Fruit fly (Drosophila melanogaster) whole organism, adult: ENCODE measurements around the gene VAChT.

Experiments used
- CG11617 ChIP-seq: fragments of 200-800 bp; sonication (Bioruptor generic); optimal IDR thresholded peaks from 2 replicates; lab custom pipeline; 2017; ENCODE audit warnings: mild to moderate bottlenecking, missing biosample characterization, missing genetic modification reagents, missing genetic modification characterization
- CG12768 ChIP-seq: fragments of 200-800 bp; sonication (Bioruptor generic); optimal IDR thresholded peaks from 2 replicates; lab custom pipeline; 2017; ENCODE audit warnings: missing biosample characterization, missing genetic modification characterization, mild to moderate bottlenecking, moderate library complexity, missing genetic modification reagents
- CG14711 ChIP-seq: fragments of 200-800 bp; sonication (Bioruptor generic); optimal IDR thresholded peaks from 2 replicates; lab custom pipeline; 2018; ENCODE audit warnings: missing biosample characterization, mild to moderate bottlenecking, missing genetic modification characterization, moderate library complexity
- CG1620 ChIP-seq: fragments of 200-800 bp; sonication (Bioruptor generic); optimal IDR thresholded peaks from 2 replicates; lab custom pipeline; 2016; ENCODE audit warnings: missing biosample characterization, missing genetic modification characterization
- CG33017 ChIP-seq: fragments of 200-800 bp; sonication (Bioruptor generic); optimal IDR thresholded peaks from 2 replicates; lab custom pipeline; 2018; ENCODE audit warnings: missing biosample characterization, mild to moderate bottlenecking, missing genetic modification characterization, moderate library complexity
- CG5204 ChIP-seq: fragments of 200-800 bp; sonication (Bioruptor generic); optimal IDR thresholded peaks from 2 replicates; lab custom pipeline; 2016; ENCODE audit warnings: missing biosample characterization, missing genetic modification characterization
- CG7045 ChIP-seq: fragments of 200-800 bp; sonication (Bioruptor generic); optimal IDR thresholded peaks from 2 replicates; lab custom pipeline; 2017; ENCODE audit warnings: missing biosample characterization, mild to moderate bottlenecking, missing genetic modification characterization
- CG7101 ChIP-seq: fragments of 200-800 bp; sonication (Bioruptor generic); optimal IDR thresholded peaks from 2 replicates; lab custom pipeline; 2018; ENCODE audit warnings: missing biosample characterization, mild to moderate bottlenecking, missing genetic modification characterization, moderate library complexity
- Clk ChIP-seq: fragments of 200-800 bp; sonication (Bioruptor generic); optimal IDR thresholded peaks from 2 replicates; lab custom pipeline; 2017; ENCODE audit warnings: missing biosample characterization, missing genetic modification characterization
- Crg-1 ChIP-seq: fragments of 200-800 bp; sonication (Bioruptor generic); optimal IDR thresholded peaks from 2 replicates; lab custom pipeline; 2016; ENCODE audit warnings: missing biosample characterization, missing genetic modification characterization
- Hr96 ChIP-seq: fragments of 200-800 bp; sonication (Bioruptor generic); optimal IDR thresholded peaks from 2 replicates; lab custom pipeline; 2016; ENCODE audit warnings: missing biosample characterization, missing genetic modification characterization
- Mnt ChIP-seq: fragments of 200-800 bp; sonication (Bioruptor generic); optimal IDR thresholded peaks from 2 replicates; lab custom pipeline; 2016; ENCODE audit warnings: missing biosample characterization, mild to moderate bottlenecking, missing genetic modification characterization
- bab1 ChIP-seq: fragments of 200-800 bp; sonication (Bioruptor generic); optimal IDR thresholded peaks from 3 replicates; lab custom pipeline; 2019; ENCODE audit warnings: missing biosample characterization, mild to moderate bottlenecking, missing genetic modification characterization, moderate library complexity
- cic ChIP-seq: fragments of 200-800 bp; sonication (Bioruptor generic); optimal IDR thresholded peaks from 2 replicates; lab custom pipeline; 2017; ENCODE audit warnings: missing biosample characterization, mild to moderate bottlenecking, missing genetic modification characterization, moderate library complexity
- cnc ChIP-seq, 2 experiments: fragments of >200 bp; optimal IDR thresholded peaks; 2 replicates each; lab custom pipeline; 2017
- kay ChIP-seq: fragments of 200-800 bp; sonication (Bioruptor generic); peaks from one replicate; lab custom pipeline; 2016; ENCODE audit warnings: missing biosample characterization, missing genetic modification characterization, borderline replicate concordance
- ovo ChIP-seq: fragments of 200-800 bp; sonication (Bioruptor generic); optimal IDR thresholded peaks from 2 replicates; lab custom pipeline; 2016; ENCODE audit warnings: missing biosample characterization, missing genetic modification characterization
- pad ChIP-seq: fragments of 200-800 bp; sonication (Bioruptor generic); optimal IDR thresholded peaks from 3 replicates; lab custom pipeline; 2017; ENCODE audit warnings: missing biosample characterization, missing genetic modification characterization, mild to moderate bottlenecking, moderate library complexity, missing genetic modification reagents
- tj ChIP-seq: fragments of 200-800 bp; sonication (Bioruptor generic); optimal IDR thresholded peaks from 3 replicates; lab custom pipeline; 2017; ENCODE audit warnings: missing biosample characterization, mild to moderate bottlenecking, missing genetic modification characterization, moderate library complexity
- toe ChIP-seq: fragments of 200-800 bp; sonication (Bioruptor generic); optimal IDR thresholded peaks from 2 replicates; lab custom pipeline; 2016; ENCODE audit warnings: missing biosample characterization, missing genetic modification characterization

VAChT gene

DNA sequence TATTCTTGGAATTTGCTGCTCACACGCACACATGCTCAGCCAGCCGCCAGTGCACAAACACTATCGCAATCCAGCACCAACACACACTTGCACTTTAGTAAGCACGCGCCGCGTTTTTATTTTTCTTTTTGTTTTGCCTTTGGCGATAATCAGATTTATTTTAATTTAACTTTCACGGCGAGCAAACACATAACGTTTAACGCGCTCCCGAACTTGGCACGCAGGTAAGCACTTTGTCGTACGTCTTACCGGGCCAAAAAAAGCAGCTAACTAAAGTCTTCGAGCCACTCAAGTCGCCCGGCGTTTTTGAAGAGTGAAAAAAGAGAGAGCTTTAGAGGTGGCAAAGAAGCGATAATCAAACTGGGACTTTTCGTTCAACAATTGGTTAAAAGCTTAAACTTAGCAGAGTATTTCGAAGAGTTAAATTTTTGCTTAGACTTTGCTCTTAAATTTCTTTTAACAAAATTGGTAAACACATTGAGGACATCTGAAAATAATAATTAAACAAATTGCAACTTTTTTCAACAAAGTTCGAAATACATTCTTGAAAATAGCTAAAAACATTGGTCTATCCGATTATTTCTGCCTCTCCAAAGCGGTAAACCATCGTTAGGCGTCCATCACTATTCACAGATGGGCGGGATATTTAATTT lies 38.1 kb downstream of the VAChT start, which contains the start of gene Mekk1:
Gene Mekk1, minus strand, starts transcription at position 325 of the 653 bp plus-strand sequence.
- no peak for TF ChIP-seq cnc (optimal IDR thresholded peaks at IDR 0.05; lab: Kevin White, UChicago)
- no peak for TF ChIP-seq CG33017 (tag; lab: Kevin White, UChicago)
- no peak for TF ChIP-seq ovo
- TF ChIP-seq bab1 (GFP tag; lab: Kevin White, UChicago) = peak; percentile 72
- peak; percentile 58 for TF ChIP-seq CG7045 (GFP tag; lab: Kevin White, UChicago)
- TF ChIP-seq CG7101 (tag; lab: Kevin White, UChicago) = peak; percentile 84
- peak; percentile 88 for TF ChIP-seq toe (GFP tag; lab: Kevin White, UChicago)
- peak; percentile 66 for TF ChIP-seq CG12768 (GFP tag; lab: Kevin White, UChicago)
- peak; percentile 50 for TF ChIP-seq CG11617 (GFP tag; lab: Kevin White, UChicago)
- peak; percentile 83 for TF ChIP-seq Hr96 (GFP tag; lab: Kevin White, UChicago)
- TF ChIP-seq Crg-1 (GFP tag; lab: Kevin White, UChicago) = peak; percentile 71
- peak; percentile 51 for TF ChIP-seq Clk (GFP tag; lab: Kevin White, UChicago)
- TF ChIP-seq cic (GFP tag; lab: Kevin White, UChicago) = peak; percentile 8
- peak; percentile 74 for TF ChIP-seq CG5204
- no peak for TF ChIP-seq kay (GFP tag; lab: Kevin White, UChicago)
- TF ChIP-seq pad = peak; percentile 44
- peak; percentile 56 for TF ChIP-seq CG14711
- peak; percentile 72 for TF ChIP-seq Mnt (GFP tag; lab: Kevin White, UChicago)
- TF ChIP-seq tj (GFP tag; lab: Kevin White, UChicago) = no peak
- peak; percentile 61 for TF ChIP-seq CG1620 (GFP tag; lab: Kevin White, UChicago)

DNA sequence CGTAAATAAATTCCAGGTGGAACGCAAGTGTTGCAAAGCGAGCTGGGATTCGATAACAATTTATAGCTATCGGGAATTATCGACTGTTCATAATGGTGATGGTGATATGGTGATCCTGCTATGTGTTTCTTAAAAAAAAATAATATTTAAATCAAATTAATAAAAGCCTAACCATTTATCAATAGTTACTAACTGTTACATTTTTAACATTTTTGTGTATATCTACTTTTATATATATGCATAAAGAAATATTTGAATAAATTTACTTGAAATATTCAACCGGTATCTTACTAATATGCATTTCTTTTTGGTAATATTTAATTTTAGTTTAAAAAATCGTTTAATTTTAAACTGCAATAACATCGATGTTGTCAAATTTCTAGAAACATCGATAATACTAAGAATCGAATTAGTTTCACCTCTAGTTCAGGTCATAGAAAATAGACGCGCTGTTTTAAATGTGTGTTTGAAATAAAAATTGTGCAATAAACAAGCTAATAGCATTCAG lies 40.7 kb downstream of the VAChT start, which contains the start of the genes PGS1 and gwl:
Gene PGS1, minus strand, starts transcription at position 81 of the 508 bp plus-strand sequence.
Gene gwl, plus strand, starts transcription at position 410 of the 508 bp plus-strand sequence.
- TF ChIP-seq Mnt (GFP tag; lab: Kevin White, UChicago) = peak; percentile 55
- TF ChIP-seq ovo = peak; percentile 1
- peak; percentile 47 for TF ChIP-seq tj (GFP tag; lab: Kevin White, UChicago)
- peak; percentile 44 for TF ChIP-seq pad
- no peak for TF ChIP-seq cic (GFP tag; lab: Kevin White, UChicago)
- peak; percentile 51 for TF ChIP-seq Crg-1 (GFP tag; lab: Kevin White, UChicago)
- TF ChIP-seq bab1 (GFP tag; lab: Kevin White, UChicago) = peak; percentile 53
- no peak for TF ChIP-seq kay (GFP tag; lab: Kevin White, UChicago)
- peak; percentile 59 for TF ChIP-seq CG33017 (tag; lab: Kevin White, UChicago)
- TF ChIP-seq CG7045 (GFP tag; lab: Kevin White, UChicago) = peak; percentile 70
- TF ChIP-seq CG11617 (GFP tag; lab: Kevin White, UChicago) = peak; percentile 78
- TF ChIP-seq CG12768 (GFP tag; lab: Kevin White, UChicago) = peak; percentile 53
- TF ChIP-seq CG5204 = peak; percentile 68
- no peak for TF ChIP-seq cnc (optimal IDR thresholded peaks at IDR 0.05; lab: Kevin White, UChicago)
- peak; percentile 81 for TF ChIP-seq CG7101 (tag; lab: Kevin White, UChicago)
- TF ChIP-seq CG1620 (GFP tag; lab: Kevin White, UChicago) = peak; percentile 72
- TF ChIP-seq CG14711 = peak; percentile 78
- TF ChIP-seq toe (GFP tag; lab: Kevin White, UChicago) = peak; percentile 76
- no peak for TF ChIP-seq Hr96 (GFP tag; lab: Kevin White, UChicago)
- no peak for TF ChIP-seq Clk (GFP tag; lab: Kevin White, UChicago)

DNA sequence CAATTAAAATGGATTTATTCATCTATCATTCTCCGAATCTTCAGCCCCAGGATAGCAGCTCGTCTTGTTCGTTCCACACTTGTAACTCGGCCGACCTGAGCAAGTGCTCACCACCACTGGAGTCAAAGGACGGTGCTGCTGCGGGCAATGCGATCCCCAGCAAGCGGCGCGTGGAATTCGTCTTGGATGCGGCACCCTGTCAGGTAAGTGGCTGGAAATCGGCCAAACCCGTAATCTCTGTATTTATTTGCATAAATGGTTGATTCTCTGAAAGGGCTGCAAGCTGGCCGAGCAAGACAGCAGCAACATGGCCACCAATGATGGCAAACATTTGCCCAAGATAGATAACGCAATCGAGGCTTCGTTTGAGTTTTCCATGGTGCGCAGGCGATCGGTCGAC lies 42.8 kb downstream of the VAChT start:
- TF ChIP-seq Clk (GFP tag; lab: Kevin White, UChicago) = no peak
- no peak for TF ChIP-seq CG12768 (GFP tag; lab: Kevin White, UChicago)
- TF ChIP-seq CG14711 = no peak
- TF ChIP-seq Mnt (GFP tag; lab: Kevin White, UChicago) = no peak
- no peak for TF ChIP-seq tj (GFP tag; lab: Kevin White, UChicago)
- TF ChIP-seq CG7045 (GFP tag; lab: Kevin White, UChicago) = no peak
- no peak for TF ChIP-seq kay (GFP tag; lab: Kevin White, UChicago)
- no peak for TF ChIP-seq Crg-1 (GFP tag; lab: Kevin White, UChicago)
- TF ChIP-seq CG33017 (tag; lab: Kevin White, UChicago) = no peak
- no peak for TF ChIP-seq pad
- no peak for TF ChIP-seq CG7101 (tag; lab: Kevin White, UChicago)
- TF ChIP-seq CG5204 = no peak
- no peak for TF ChIP-seq Hr96 (GFP tag; lab: Kevin White, UChicago)
- TF ChIP-seq CG1620 (GFP tag; lab: Kevin White, UChicago) = no peak
- no peak for TF ChIP-seq cic (GFP tag; lab: Kevin White, UChicago)
- TF ChIP-seq toe (GFP tag; lab: Kevin White, UChicago) = no peak

DNA sequence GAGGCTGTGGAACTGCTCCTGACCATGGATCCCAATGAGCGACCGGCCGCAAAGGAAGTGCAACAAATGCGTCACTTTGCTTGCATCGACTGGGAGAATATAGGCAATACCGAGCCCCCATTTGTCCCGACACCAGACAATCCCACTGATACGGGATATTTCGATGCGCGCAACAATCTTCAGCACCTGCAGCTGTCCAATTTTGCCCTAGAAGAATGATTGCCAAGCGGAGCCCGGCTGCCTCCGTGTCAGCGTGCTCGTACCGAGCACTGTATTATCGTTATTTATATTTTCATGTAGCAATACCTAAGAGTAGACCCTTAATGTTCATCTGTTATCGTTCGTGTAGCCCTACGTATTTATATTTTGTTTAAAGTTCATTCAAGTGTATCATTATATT lies 44.5 kb downstream of the VAChT start:
- no peak for TF ChIP-seq CG14711
- no peak for TF ChIP-seq bab1 (GFP tag; lab: Kevin White, UChicago)

DNA sequence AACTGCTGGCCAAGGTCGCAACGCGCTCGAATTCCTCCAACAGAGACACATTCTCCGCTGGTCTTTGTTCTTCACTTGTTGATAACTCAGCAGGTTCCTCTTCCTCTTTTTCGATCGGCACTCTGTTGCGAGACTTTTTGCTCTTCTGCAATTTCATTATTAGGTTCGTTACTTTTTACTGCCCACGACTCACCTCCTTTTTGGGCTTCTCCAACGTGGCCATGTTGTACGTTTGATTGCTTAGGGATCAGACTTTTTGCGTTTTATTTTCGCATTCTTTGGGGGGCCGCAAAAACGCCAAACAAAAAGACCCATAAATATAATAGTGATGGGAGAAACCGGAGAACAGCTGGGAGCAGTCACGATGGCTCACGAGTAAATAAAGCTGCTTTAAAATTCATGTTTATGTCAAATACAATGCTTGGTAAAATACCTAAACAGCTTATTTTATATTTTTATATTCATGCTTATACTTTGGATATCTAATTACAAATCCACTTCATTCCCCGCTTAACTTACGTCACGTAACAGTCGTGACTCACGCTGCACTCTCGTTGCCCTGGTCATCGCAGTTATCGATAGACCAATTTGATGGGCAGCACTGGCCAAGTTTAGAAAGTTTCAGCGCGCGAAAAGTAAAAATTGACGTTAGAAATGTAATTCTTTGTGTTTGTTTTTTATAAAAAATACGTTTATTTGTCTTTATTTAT lies 53.4 kb downstream of the VAChT start, which contains the start of gene Epg5:
Gene Epg5, minus strand, starts transcription at position 326 of the 710 bp plus-strand sequence.
- TF ChIP-seq CG11617 (GFP tag; lab: Kevin White, UChicago) = peak; percentile 70
- peak; percentile 75 for TF ChIP-seq Hr96 (GFP tag; lab: Kevin White, UChicago)
- peak; percentile 78 for TF ChIP-seq bab1 (GFP tag; lab: Kevin White, UChicago)
- peak; percentile 61 for TF ChIP-seq CG33017 (tag; lab: Kevin White, UChicago)
- TF ChIP-seq Mnt (GFP tag; lab: Kevin White, UChicago) = peak; percentile 66
- peak; percentile 65 for TF ChIP-seq CG7101 (tag; lab: Kevin White, UChicago)
- peak; percentile 45 for TF ChIP-seq pad
- TF ChIP-seq CG14711 = peak; percentile 64
- no peak for TF ChIP-seq kay (GFP tag; lab: Kevin White, UChicago)
- peak; percentile 17 for TF ChIP-seq cic (GFP tag; lab: Kevin White, UChicago)
- TF ChIP-seq CG1620 (GFP tag; lab: Kevin White, UChicago) = peak; percentile 80
- peak; percentile 87 for TF ChIP-seq toe (GFP tag; lab: Kevin White, UChicago)
- peak; percentile 47 for TF ChIP-seq CG12768 (GFP tag; lab: Kevin White, UChicago)
- TF ChIP-seq CG7045 (GFP tag; lab: Kevin White, UChicago) = peak; percentile 71
- TF ChIP-seq tj (GFP tag; lab: Kevin White, UChicago) = peak; percentile 59
- TF ChIP-seq Crg-1 (GFP tag; lab: Kevin White, UChicago) = peak; percentile 76
- TF ChIP-seq CG5204 = peak; percentile 78
- peak; percentile 16 for TF ChIP-seq Clk (GFP tag; lab: Kevin White, UChicago)
- no peak for TF ChIP-seq cnc (optimal IDR thresholded peaks at IDR 0.05; lab: Kevin White, UChicago)
- TF ChIP-seq ovo = peak; percentile 26
